Worm (Caenorhabditis elegans): ENCODE measurements around the gene cubn-1.

cubn-1 gene

ce11 chrV:12612118-12612517 lies 989 bp downstream of the cubn-1 start, which contains the start of gene cyc-2.2:
TSS of gene cyc-2.2 (minus strand) at chrV:12612218.
- TF ChIP-seq daf-12 (tag; optimal IDR thresholded peaks at IDR 0.05) (no peak), elt-2 (tag; optimal IDR thresholded peaks at IDR 0.05) (no peak), unc-62 (GFP tag; optimal IDR thresholded peaks at IDR 0.05) (no peak), snpc-4 (tag; optimal IDR thresholded peaks at IDR 0.05) (no peak), nhr-11 (tag; optimal IDR thresholded peaks at IDR 0.05) (no peak), ztf-4 (tag; optimal IDR thresholded peaks at IDR 0.05) (no peak), ama-1 (optimal IDR thresholded peaks at IDR 0.05) (no peak), hmg-11 (tag; optimal IDR thresholded peaks at IDR 0.05) (no peak), aly-2 (tag; optimal IDR thresholded peaks at IDR 0.05) (no peak), ceh-28 (tag; optimal IDR thresholded peaks at IDR 0.05) (no peak), pha-4 (tag; optimal IDR thresholded peaks at IDR 0.05) (no peak), egl-27 (tag; optimal IDR thresholded peaks at IDR 0.05) (no peak), unc-39 (tag; optimal IDR thresholded peaks at IDR 0.05) (no peak), skn-1 (tag; optimal IDR thresholded peaks at IDR 0.05) (no peak), ceh-82 (tag; optimal IDR thresholded peaks at IDR 0.05) (no peak), nhr-28 (tag; optimal IDR thresholded peaks at IDR 0.05) (no peak), fkh-2 (tag; optimal IDR thresholded peaks at IDR 0.05) (no peak), mml-1 (tag; optimal IDR thresholded peaks at IDR 0.05) (no peak), jun-1 (tag; optimal IDR thresholded peaks at IDR 0.05) (no peak)

- TF ChIP-seq R02D3.7 (tag; optimal IDR thresholded peaks at IDR 0.05): no peak
- no peak for TF ChIP-seq aly-2 (tag; optimal IDR thresholded peaks at IDR 0.05)
- TF ChIP-seq ceh-9 (tag; optimal IDR thresholded peaks at IDR 0.05): no peak
- no peak for TF ChIP-seq ceh-82 (tag; optimal IDR thresholded peaks at IDR 0.05)
- no peak for TF ChIP-seq nhr-237 (tag; optimal IDR thresholded peaks at IDR 0.05)
- no peak for TF ChIP-seq snpc-4 (tag; optimal IDR thresholded peaks at IDR 0.05)
- TF ChIP-seq ceh-28 (tag; optimal IDR thresholded peaks at IDR 0.05): no peak
- TF ChIP-seq zag-1 (tag; optimal IDR thresholded peaks at IDR 0.05): no peak
- TF ChIP-seq fkh-2 (tag; optimal IDR thresholded peaks at IDR 0.05): no peak
- no peak for TF ChIP-seq lin-15B (tag; optimal IDR thresholded peaks at IDR 0.05)
- TF ChIP-seq fos-1 (tag; optimal IDR thresholded peaks at IDR 0.05): no peak
- no peak for TF ChIP-seq fkh-10 (GFP tag; optimal IDR thresholded peaks at IDR 0.05)
- TF ChIP-seq nhr-25 (tag; optimal IDR thresholded peaks at IDR 0.05): no peak
- TF ChIP-seq pha-4 (tag; optimal IDR thresholded peaks at IDR 0.05): no peak
- no peak for TF ChIP-seq nhr-77 (tag; optimal IDR thresholded peaks at IDR 0.05)
- no peak for TF ChIP-seq unc-62 (GFP tag; optimal IDR thresholded peaks at IDR 0.05)
Observed at ce11 chrV:12624371-12624770, 13.2 kb downstream of the cubn-1 start, which contains the start of gene F56H9.9. TSS of gene F56H9.9 (minus strand) at chrV:12624471.

DNA sequence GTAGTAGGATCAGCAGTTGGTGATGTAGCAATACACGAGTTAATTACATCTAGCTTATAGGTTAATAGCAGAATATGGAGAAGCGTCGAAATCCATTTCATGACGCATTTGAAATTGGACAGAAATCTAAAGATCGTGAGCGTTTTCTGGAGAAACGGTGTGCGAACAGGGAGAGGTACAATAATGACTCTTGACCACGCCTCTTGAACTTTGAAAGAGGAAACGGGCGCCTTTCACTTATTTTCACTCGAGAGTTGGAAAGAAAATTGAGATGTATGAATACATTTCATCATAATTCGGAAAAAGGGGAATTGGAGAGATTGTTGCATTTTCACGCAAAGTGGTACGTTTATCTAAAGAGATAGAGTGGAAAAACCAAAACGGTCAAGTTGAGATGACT lies 18.6 kb downstream of the cubn-1 start, which contains the start of gene F56H9.6:
Gene F56H9.6, minus strand, starts transcription at position 101 of the 400 bp plus-strand sequence.
- TF ChIP-seq sea-2 (GFP tag; optimal IDR thresholded peaks at IDR 0.05) (no peak), fkh-2 (tag; optimal IDR thresholded peaks at IDR 0.05) (no peak), nhr-11 (tag; optimal IDR thresholded peaks at IDR 0.05) (no peak), lin-15B (tag; optimal IDR thresholded peaks at IDR 0.05) (no peak), fos-1 (tag; optimal IDR thresholded peaks at IDR 0.05) (no peak), hmg-11 (tag; optimal IDR thresholded peaks at IDR 0.05) (no peak), R02D3.7 (tag; optimal IDR thresholded peaks at IDR 0.05) (no peak), skn-1 (tag; optimal IDR thresholded peaks at IDR 0.05) (no peak), nhr-76 (tag; optimal IDR thresholded peaks at IDR 0.05) (no peak), nhr-43 (tag; optimal IDR thresholded peaks at IDR 0.05; ENCODE audit: poor library complexity, severe bottlenecking) (no peak), ZK546.5 (tag; optimal IDR thresholded peaks at IDR 0.05) (no peak), nhr-28 (tag; optimal IDR thresholded peaks at IDR 0.05) (no peak), egl-5 (tag; optimal IDR thresholded peaks at IDR 0.05) (no peak), lin-39 (tag; optimal IDR thresholded peaks at IDR 0.05) (no peak)

DNA sequence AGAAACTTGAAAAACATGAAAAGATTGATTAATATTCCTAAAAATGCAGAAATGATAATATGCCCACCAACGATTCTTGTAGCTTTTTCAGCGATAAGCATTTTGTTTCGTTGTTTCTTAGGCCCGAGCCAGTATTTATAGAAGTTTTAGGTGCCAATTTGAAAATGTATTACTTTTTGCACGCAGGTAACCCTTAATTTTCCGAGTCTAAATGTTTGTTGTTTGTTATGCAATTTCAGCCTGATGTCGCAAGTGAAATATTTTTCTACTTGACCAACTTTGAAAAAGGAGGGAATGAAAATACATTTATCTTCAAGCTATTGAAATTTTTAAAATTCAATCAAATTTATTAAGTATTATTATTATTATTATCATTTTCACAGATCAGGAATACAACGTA lies 20.9 kb downstream of the cubn-1 start, which contains the start of gene srx-113:
Gene srx-113, minus strand, starts transcription at position 101 of the 400 bp plus-strand sequence.
- TF ChIP-seq eor-1 (tag; optimal IDR thresholded peaks at IDR 0.05) (no peak), daf-12 (tag; optimal IDR thresholded peaks at IDR 0.05) (no peak), aly-2 (tag; optimal IDR thresholded peaks at IDR 0.05) (no peak), jun-1 (tag; optimal IDR thresholded peaks at IDR 0.05) (no peak), lsy-12 (tag; optimal IDR thresholded peaks at IDR 0.05) (no peak), fkh-2 (tag; optimal IDR thresholded peaks at IDR 0.05) (no peak)
